Worm (Caenorhabditis elegans) whole organism, L2 larva: ENCODE results near the gene btbd-10.

Source experiments
- ama-1 ChIP-seq: fragments of 150-350 bp; optimal IDR thresholded peaks from 2 replicates; lab custom pipeline; 2018; ENCODE audit warnings: inconsistent platforms
- egl-27 ChIP-seq: sonication (generic microtip); optimal IDR thresholded peaks from 3 replicates; lab custom pipeline; 2017; ENCODE audit warnings: missing biosample characterization, missing genetic modification reagents, missing genetic modification characterization
- nhr-12 ChIP-seq: fragments of 150-350 bp; optimal IDR thresholded peaks from 2 replicates; lab custom pipeline; 2014; ENCODE audit warnings: missing biosample characterization, missing genetic modification characterization

ce11 chrII:4882498-4882897, 22.3 kb upstream of the btbd-10 start:
- TF ChIP-seq nhr-12 (tag; lab: Kevin White, UChicago) (no peak), ama-1 (no peak), egl-27 (tag; lab: Kevin White, UChicago) (no peak)
